Worm (Caenorhabditis elegans) whole organism, young adult: Measurements from ENCODE around the gene R03H10.7.

ENCODE experiments used
- lsl-1 ChIP-seq: fragments of 200-800 bp; sonication (Bioruptor generic); optimal IDR thresholded peaks from 2 replicates; lab custom pipeline; 2018; ENCODE audit warnings: mild to moderate bottlenecking, missing genetic modification characterization, moderate library complexity, missing compliant biosample characterization
- nfya-1 ChIP-seq: sonication (generic microtip); optimal IDR thresholded peaks from 2 replicates; lab custom pipeline; 2017; ENCODE audit warnings: antibody characterized with exemption, missing compliant biosample characterization, missing genetic modification characterization, borderline replicate concordance; ENCODE audit not compliant: insufficient read depth
- snpc-4 ChIP-seq, 5 experiments: fragments of 150-350 bp in 1 of 5; sonication (generic microtip) in 4 of 5; optimal IDR thresholded peaks; 2 replicates each; lab custom pipeline; 2014 to 2018; ENCODE audit warnings: missing genetic modification characterization in 5 of 5, missing biosample characterization in 3 of 5, antibody characterized with exemption in 2 of 5, mild to moderate bottlenecking in 2 of 5, missing compliant biosample characterization in 2 of 5, missing genotype in 2 of 5, moderate library complexity in 2 of 5, missing genetic modification reagents in 1 of 5
- tlf-1 ChIP-seq: fragments of 200-800 bp; sonication (Bioruptor generic); optimal IDR thresholded peaks from 2 replicates; lab custom pipeline; 2018; ENCODE audit warnings: mild to moderate bottlenecking, missing genetic modification characterization, missing compliant biosample characterization

ce11 chrII:4129450-4129849 is 49.3 kb downstream of the R03H10.7 start:
- TF ChIP-seq snpc-4 (GFP tag; optimal IDR thresholded peaks at IDR 0.05; lab: Kevin White, UChicago) (no peak), snpc-4 (tag; optimal IDR thresholded peaks at IDR 0.05; lab: Kevin White, UChicago) (no peak), nfya-1 (no peak), tlf-1 (no peak), lsl-1 (GFP tag; lab: Kevin White, UChicago) (no peak)
